Worm (Caenorhabditis elegans) whole organism, L3 larva: ENCODE data around the gene str-129.

Experiments
- R02D3.7 ChIP-seq: fragments of 150-350 bp; optimal IDR thresholded peaks from 2 replicates; lab custom pipeline; 2014; ENCODE audit warnings: missing biosample characterization, missing genetic modification characterization
- ZK546.5 ChIP-seq: sonication (generic microtip); optimal IDR thresholded peaks from 2 replicates; lab custom pipeline; 2017; ENCODE audit warnings: missing biosample characterization, missing genetic modification characterization
- aly-2 ChIP-seq: fragments of 150-350 bp; optimal IDR thresholded peaks from 2 replicates; lab custom pipeline; 2014; ENCODE audit warnings: missing biosample characterization, missing genetic modification characterization
- ceh-16 ChIP-seq: sonication (generic microtip); optimal IDR thresholded peaks from 2 replicates; lab custom pipeline; 2017; ENCODE audit warnings: missing biosample characterization, missing genetic modification characterization
- ceh-9 ChIP-seq: sonication (generic microtip); optimal IDR thresholded peaks from 2 replicates; lab custom pipeline; 2018; ENCODE audit warnings: missing biosample characterization, missing genetic modification characterization
- daf-12 ChIP-seq: fragments of 150-350 bp; optimal IDR thresholded peaks from 2 replicates; lab custom pipeline; 2014; ENCODE audit warnings: missing biosample characterization, missing genetic modification reagents, missing genetic modification characterization
- egl-27 ChIP-seq: sonication (generic microtip); optimal IDR thresholded peaks from 4 replicates; lab custom pipeline; 2017; ENCODE audit warnings: missing biosample characterization, missing genetic modification reagents, missing genetic modification characterization
- egl-5 ChIP-seq: fragments of 150-350 bp; optimal IDR thresholded peaks from 2 replicates; lab custom pipeline; 2017; ENCODE audit warnings: missing biosample characterization, missing genetic modification reagents, missing genetic modification characterization, inconsistent platforms
- elt-2 ChIP-seq: sonication (generic microtip); optimal IDR thresholded peaks from 2 replicates; lab custom pipeline; 2016; ENCODE audit warnings: missing genetic modification reagents, mild to moderate bottlenecking, missing genetic modification characterization, missing compliant biosample characterization
- eor-1 ChIP-seq, 2 experiments: fragments of 150-350 bp; optimal IDR thresholded peaks; 2 replicates each; lab custom pipeline; 2014 to 2018; ENCODE audit warnings: missing biosample characterization in 2 of 2, missing genetic modification characterization in 2 of 2
- fkh-2 ChIP-seq: fragments of 150-350 bp; optimal IDR thresholded peaks from 2 replicates; lab custom pipeline; 2014; ENCODE audit warnings: missing biosample characterization, missing genetic modification reagents, missing genetic modification characterization
- fos-1 ChIP-seq: fragments of 150-350 bp; optimal IDR thresholded peaks from 2 replicates; lab custom pipeline; 2014; ENCODE audit warnings: missing biosample characterization, missing genetic modification characterization
- hmg-11 ChIP-seq: sonication (generic microtip); optimal IDR thresholded peaks from 2 replicates; lab custom pipeline; 2016; ENCODE audit warnings: missing genetic modification characterization, missing compliant biosample characterization
- jun-1 ChIP-seq: fragments of 150-350 bp; optimal IDR thresholded peaks from 2 replicates; lab custom pipeline; 2014; ENCODE audit warnings: missing biosample characterization, missing genetic modification reagents, missing genetic modification characterization
- lin-15B ChIP-seq: fragments of 150-350 bp; optimal IDR thresholded peaks from 2 replicates; lab custom pipeline; 2014; ENCODE audit warnings: missing biosample characterization, missing genetic modification characterization
- mml-1 ChIP-seq: fragments of 150-350 bp; sonication (generic microtip); optimal IDR thresholded peaks from 3 replicates; lab custom pipeline; 2014; ENCODE audit warnings: missing biosample characterization, missing genetic modification characterization
- nhr-11 ChIP-seq: fragments of 150-350 bp; optimal IDR thresholded peaks from 2 replicates; lab custom pipeline; 2014; ENCODE audit warnings: missing biosample characterization, missing genetic modification characterization
- nhr-12 ChIP-seq: fragments of 150-350 bp; optimal IDR thresholded peaks from 2 replicates; lab custom pipeline; 2014; ENCODE audit warnings: missing biosample characterization, missing genetic modification characterization
- nhr-23 ChIP-seq: fragments of 150-350 bp; optimal IDR thresholded peaks from 2 replicates; lab custom pipeline; 2014; ENCODE audit warnings: missing biosample characterization, missing genetic modification reagents, missing genetic modification characterization
- nhr-237 ChIP-seq: fragments of 150-350 bp; optimal IDR thresholded peaks from 2 replicates; lab custom pipeline; 2014; ENCODE audit warnings: missing biosample characterization, missing genetic modification characterization
- nhr-25 ChIP-seq: sonication (generic microtip); optimal IDR thresholded peaks from 2 replicates; lab custom pipeline; 2017; ENCODE audit warnings: missing biosample characterization, missing genetic modification characterization
- nhr-43 ChIP-seq: sonication (generic microtip); optimal IDR thresholded peaks from 2 replicates; lab custom pipeline; 2016; ENCODE audit warnings: mild to moderate bottlenecking, missing genetic modification characterization, missing compliant biosample characterization; ENCODE audit not compliant: poor library complexity, severe bottlenecking
- nhr-76 ChIP-seq: fragments of 150-350 bp; sonication (generic microtip); optimal IDR thresholded peaks from 5 replicates; lab custom pipeline; 2014; ENCODE audit warnings: missing biosample characterization, missing genetic modification characterization
- pha-4 ChIP-seq: fragments of 150-350 bp; optimal IDR thresholded peaks from 2 replicates; lab custom pipeline; 2014; ENCODE audit warnings: missing biosample characterization, missing genetic modification reagents, missing genetic modification characterization
- pqm-1 ChIP-seq: fragments of 150-350 bp; optimal IDR thresholded peaks from 2 replicates; lab custom pipeline; 2017; ENCODE audit warnings: missing biosample characterization, missing genetic modification characterization, inconsistent platforms
- sea-2 ChIP-seq: fragments of 150-350 bp; sonication (generic microtip); optimal IDR thresholded peaks from 4 replicates; lab custom pipeline; 2014; ENCODE audit warnings: missing biosample characterization, missing genetic modification reagents, missing genetic modification characterization
- skn-1 ChIP-seq: fragments of 150-350 bp; optimal IDR thresholded peaks from 2 replicates; lab custom pipeline; 2014; ENCODE audit warnings: missing biosample characterization, missing genetic modification characterization
- snpc-4 ChIP-seq: fragments of 150-350 bp; optimal IDR thresholded peaks from 2 replicates; lab custom pipeline; 2014; ENCODE audit warnings: missing biosample characterization, missing genetic modification characterization
- tbx-2 ChIP-seq: sonication (generic microtip); optimal IDR thresholded peaks from 2 replicates; lab custom pipeline; 2016; ENCODE audit warnings: mild to moderate bottlenecking, missing genetic modification characterization, missing compliant biosample characterization
- unc-62 ChIP-seq: fragments of 150-350 bp; sonication (generic microtip); optimal IDR thresholded peaks from 4 replicates; lab custom pipeline; 2014; ENCODE audit warnings: missing biosample characterization, missing genetic modification reagents, missing genetic modification characterization
- zag-1 ChIP-seq: fragments of 150-350 bp; optimal IDR thresholded peaks from 2 replicates; lab custom pipeline; 2014; ENCODE audit warnings: missing biosample characterization, missing genetic modification characterization
- ztf-11 ChIP-seq: fragments of 150-350 bp; optimal IDR thresholded peaks from 2 replicates; lab custom pipeline; 2014; ENCODE audit warnings: missing biosample characterization, missing genetic modification characterization
- ztf-4 ChIP-seq: fragments of 150-350 bp; optimal IDR thresholded peaks from 2 replicates; lab custom pipeline; 2014; ENCODE audit warnings: missing biosample characterization, missing genetic modification characterization

str-129 gene

ce11 chrV:8130149-8130661 lies 37.9 kb upstream of the str-129 start, which contains the start of gene snap-1 (continued):
- TF ChIP-seq pha-4 (peak; percentile 60), zag-1 (no peak), nhr-25 (tag; lab: Kevin White, UChicago) (no peak), daf-12 (tag; lab: Kevin White, UChicago) (no peak), nhr-23 (tag; lab: Kevin White, UChicago) (no peak), egl-5 (no peak), nhr-11 (tag; lab: Kevin White, UChicago) (no peak), ZK546.5 (tag; lab: Kevin White, UChicago) (no peak)

ce11 chrV:8129719-8130118 lies 37.4 kb upstream of the str-129 start:
- peak; percentile 3 for TF ChIP-seq nhr-43
- TF ChIP-seq lin-15B (tag; lab: Kevin White, UChicago): no peak
- TF ChIP-seq skn-1 (tag; lab: Kevin White, UChicago): peak; percentile 3
- TF ChIP-seq zag-1: no peak
- TF ChIP-seq unc-62 (GFP tag; lab: Kevin White, UChicago): no peak
- TF ChIP-seq pha-4: no peak
- TF ChIP-seq R02D3.7: peak; percentile 58
- no peak for TF ChIP-seq nhr-237 (tag; lab: Kevin White, UChicago)
- no peak for TF ChIP-seq nhr-12 (tag; lab: Kevin White, UChicago)
- no peak for TF ChIP-seq egl-27 (tag; lab: Kevin White, UChicago)

ce11 chrV:8129252-8129651 lies 37.0 kb upstream of the str-129 start, which contains the start of gene spr-1:
Gene spr-1, minus strand, starts transcription at chrV:8129352.
- TF ChIP-seq aly-2 (no peak), nhr-25 (tag; lab: Kevin White, UChicago) (peak; percentile 40)

- TF ChIP-seq pha-4: no peak
- TF ChIP-seq fos-1 (tag; lab: Kevin White, UChicago): no peak
- no peak for TF ChIP-seq sea-2 (GFP tag; lab: Kevin White, UChicago)
- no peak for TF ChIP-seq zag-1
- TF ChIP-seq ztf-4 (tag; lab: Kevin White, UChicago): no peak
- TF ChIP-seq pqm-1: no peak
- no peak for TF ChIP-seq daf-12 (tag; lab: Kevin White, UChicago)
- no peak for TF ChIP-seq eor-1 (tag; optimal IDR thresholded peaks at IDR 0.05; lab: Kevin White, UChicago)
- no peak for TF ChIP-seq ceh-9 (tag; lab: Kevin White, UChicago)
- TF ChIP-seq fkh-2 (tag; lab: Kevin White, UChicago): no peak
- no peak for TF ChIP-seq nhr-76 (tag; lab: Kevin White, UChicago)
- TF ChIP-seq jun-1 (tag; lab: Kevin White, UChicago): no peak
- TF ChIP-seq, all 47 proteins: peak for 0
Observed at ce11 chrV:8123384-8123783, 31.1 kb upstream of the str-129 start, which contains the start of gene D1014.5. Gene D1014.5, plus strand, starts transcription at chrV:8123684.

ce11 chrV:8120868-8121267 lies 28.6 kb upstream of the str-129 start, which contains the start of gene D1014.6:
Gene D1014.6, plus strand, starts transcription at chrV:8121168.
- no peak for TF ChIP-seq fos-1 (tag; lab: Kevin White, UChicago)
- TF ChIP-seq R02D3.7: no peak
- no peak for TF ChIP-seq mml-1 (tag; lab: Kevin White, UChicago)
- TF ChIP-seq ZK546.5 (tag; lab: Kevin White, UChicago): no peak
- TF ChIP-seq fkh-2 (tag; lab: Kevin White, UChicago): no peak
- no peak for TF ChIP-seq ceh-16 (tag; lab: Kevin White, UChicago)
- no peak for TF ChIP-seq ztf-11 (tag; lab: Kevin White, UChicago)
- TF ChIP-seq snpc-4 (tag; lab: Kevin White, UChicago): no peak
- no peak for TF ChIP-seq nhr-237 (tag; lab: Kevin White, UChicago)
- TF ChIP-seq nhr-43: no peak
- no peak for TF ChIP-seq tbx-2

- TF ChIP-seq hmg-11 (tag; lab: Kevin White, UChicago) (no peak), ceh-9 (tag; lab: Kevin White, UChicago) (no peak), zag-1 (no peak), elt-2 (tag; lab: Kevin White, UChicago) (no peak)
- TF ChIP-seq, all 47 proteins: peak for 0
Observed at ce11 chrV:8117964-8118363, 25.7 kb upstream of the str-129 start, which contains the start of gene D1014.7. Gene D1014.7, plus strand, starts transcription at chrV:8118264.
